Fruit fly (Drosophila melanogaster) whole organism, embryonic: ENCODE results near the gene CCAP.

ENCODE experiments used
- Atf3 ChIP-seq: fragments of 200-800 bp; sonication (Bioruptor generic); optimal IDR thresholded peaks from 3 replicates; lab custom pipeline; 2016; ENCODE audit warnings: missing biosample characterization, missing genetic modification characterization
- Awh ChIP-seq: fragments of 200-800 bp; sonication (Bioruptor generic); IDR thresholded peaks from 2 replicates; pipeline ENCODE4, ENCODE4 v1.3.6; 2022; ENCODE audit warnings: missing biosample characterization, missing genetic modification characterization
- CG1024 ChIP-seq: fragments of 200-800 bp; sonication (Bioruptor generic); IDR thresholded peaks from 2 replicates; pipeline ENCODE4 v1.3.6; 2022; ENCODE audit warnings: missing biosample characterization, missing genetic modification characterization
- CG10321 ChIP-seq: fragments of 200-800 bp; sonication (Bioruptor generic); IDR thresholded peaks from 2 replicates; pipeline ENCODE4 v1.3.6; 2022; ENCODE audit warnings: missing biosample characterization, missing genetic modification characterization
- CG10654 ChIP-seq: fragments of 200-800 bp; sonication (Bioruptor generic); optimal IDR thresholded peaks from 2 replicates; lab custom pipeline; 2016; ENCODE audit warnings: missing biosample characterization, missing genetic modification characterization
- CG11695 ChIP-seq: fragments of 200-800 bp; sonication (Bioruptor generic); IDR thresholded peaks from 3 replicates; pipeline ENCODE4 v1.3.6; 2022; ENCODE audit warnings: missing biosample characterization, missing genetic modification characterization
- CG11696 ChIP-seq: fragments of 200-800 bp; sonication (Bioruptor generic); IDR thresholded peaks from 2 replicates; pipeline ENCODE4 v1.3.6; 2022; ENCODE audit warnings: missing biosample characterization, missing genetic modification characterization
- CG13123 ChIP-seq: fragments of 200-800 bp; sonication (Bioruptor generic); optimal IDR thresholded peaks from 2 replicates; lab custom pipeline; 2016; ENCODE audit warnings: missing biosample characterization, missing genetic modification characterization
- CG14050 ChIP-seq: fragments of 200-800 bp; sonication (Bioruptor generic); IDR thresholded peaks from 3 replicates; pipeline ENCODE4 v1.3.6; 2022; ENCODE audit warnings: missing biosample characterization, missing genetic modification characterization
- CG1602 ChIP-seq: fragments of 200-800 bp; sonication (Bioruptor generic); optimal IDR thresholded peaks from 3 replicates; lab custom pipeline; 2016; ENCODE audit warnings: missing biosample characterization, missing genetic modification characterization
- CG17385 ChIP-seq: fragments of 200-800 bp; sonication (Bioruptor generic); optimal IDR thresholded peaks from 3 replicates; lab custom pipeline; 2018; ENCODE audit warnings: missing biosample characterization, mild to moderate bottlenecking, missing genetic modification characterization
- CG18599 ChIP-seq: fragments of 200-800 bp; sonication (Bioruptor generic); optimal IDR thresholded peaks from 3 replicates; lab custom pipeline; 2017; ENCODE audit warnings: missing biosample characterization, missing genetic modification characterization, mild to moderate bottlenecking, moderate library complexity, missing genetic modification reagents
- CG2712 ChIP-seq: fragments of 200-800 bp; optimal IDR thresholded peaks from 3 replicates; lab custom pipeline; 2019; ENCODE audit warnings: missing biosample characterization, mild to moderate bottlenecking, missing genetic modification characterization, moderate library complexity
- CG32767 ChIP-seq: fragments of 200-800 bp; sonication (Bioruptor generic); IDR thresholded peaks from 2 replicates; pipeline ENCODE4 v1.3.6; 2022; ENCODE audit warnings: missing biosample characterization, missing genetic modification characterization
- CG3847 ChIP-seq: fragments of 200-800 bp; sonication (Bioruptor generic); IDR thresholded peaks from 2 replicates; pipeline ENCODE4 v1.3.6; 2022; ENCODE audit warnings: missing biosample characterization, missing genetic modification characterization
- CG7357 ChIP-seq: fragments of 200-800 bp; sonication (Bioruptor generic); IDR thresholded peaks from 3 replicates; pipeline ENCODE4 v1.3.6; 2022; ENCODE audit warnings: missing biosample characterization, missing genetic modification characterization
- CG7839 ChIP-seq: fragments of 200-800 bp; sonication (Bioruptor generic); optimal IDR thresholded peaks from 3 replicates; lab custom pipeline; 2018; ENCODE audit warnings: missing biosample characterization, mild to moderate bottlenecking, missing genetic modification characterization, moderate library complexity
- CG9932 ChIP-seq: fragments of 200-800 bp; sonication (Bioruptor generic); IDR thresholded peaks from 2 replicates; pipeline ENCODE4 v1.3.6; 2022; ENCODE audit warnings: missing biosample characterization, missing genetic modification characterization
- Chrac-16 ChIP-seq: fragments of 200-800 bp; sonication (Bioruptor generic); optimal IDR thresholded peaks from 3 replicates; lab custom pipeline; 2016; ENCODE audit warnings: missing biosample characterization, missing genetic modification characterization
- CoRest ChIP-seq: fragments of 200-800 bp; sonication (Bioruptor generic); optimal IDR thresholded peaks from 3 replicates; lab custom pipeline; 2018; ENCODE audit warnings: missing biosample characterization, mild to moderate bottlenecking, missing genetic modification characterization, moderate library complexity
- E2f2 ChIP-seq: fragments of 200-800 bp; sonication (Bioruptor generic); IDR thresholded peaks from 2 replicates; pipeline ENCODE4 v1.3.6; 2022; ENCODE audit warnings: missing biosample characterization, missing genetic modification characterization
- HHEX ChIP-seq: fragments of 200-800 bp; sonication (Bioruptor generic); optimal IDR thresholded peaks from 3 replicates; lab custom pipeline; 2017; ENCODE audit warnings: missing biosample characterization, mild to moderate bottlenecking, missing genetic modification characterization, missing genetic modification reagents
- HLH3B ChIP-seq: fragments of 200-800 bp; sonication (Bioruptor generic); IDR thresholded peaks from 2 replicates; pipeline ENCODE4 v1.3.6; 2022; ENCODE audit warnings: missing biosample characterization, missing genetic modification characterization
- Nf-YC ChIP-seq: fragments of 200-800 bp; optimal IDR thresholded peaks from 3 replicates; lab custom pipeline; 2019; ENCODE audit warnings: missing biosample characterization, mild to moderate bottlenecking, missing genetic modification characterization, moderate library complexity
- Oli ChIP-seq: fragments of 200-800 bp; sonication (Bioruptor generic); optimal IDR thresholded peaks from 2 replicates; lab custom pipeline; 2018; ENCODE audit warnings: missing biosample characterization, mild to moderate bottlenecking, missing genetic modification characterization, moderate library complexity
- PHDP ChIP-seq: fragments of 200-800 bp; sonication (Bioruptor generic); optimal IDR thresholded peaks from 3 replicates; lab custom pipeline; 2018; ENCODE audit warnings: missing biosample characterization, mild to moderate bottlenecking, missing genetic modification characterization, moderate library complexity
- Sox102F ChIP-seq: fragments of 200-800 bp; sonication (Bioruptor generic); optimal IDR thresholded peaks from 2 replicates; lab custom pipeline; 2018; ENCODE audit warnings: missing biosample characterization, mild to moderate bottlenecking, missing genetic modification characterization, moderate library complexity
- Stat92E ChIP-seq, 3 experiments: fragments of >200 bp in 2 of 3; fragments of 200-800 bp in 1 of 3; sonication (Bioruptor generic) in 1 of 3; optimal IDR thresholded peaks; 2 replicates each; lab custom pipeline; 2017 to 2019; ENCODE audit warnings: missing biosample characterization in 3 of 3, missing genetic modification characterization in 3 of 3, mild to moderate bottlenecking in 1 of 3, moderate library complexity in 1 of 3
- Trl ChIP-seq, 3 experiments: fragments of >200 bp in 2 of 3; fragments of 200-800 bp in 1 of 3; sonication (Bioruptor generic) in 1 of 3; optimal IDR thresholded peaks; 2 replicates in 1 of 3; 3 replicates in 2 of 3; lab custom pipeline; 2016 to 2017; ENCODE audit warnings: missing biosample characterization in 1 of 3, missing genetic modification characterization in 1 of 3
- ac ChIP-seq: fragments of 200-800 bp; sonication (Bioruptor generic); optimal IDR thresholded peaks from 3 replicates; lab custom pipeline; 2017; ENCODE audit warnings: missing biosample characterization, mild to moderate bottlenecking, missing genetic modification characterization
- ap ChIP-seq: fragments of 200-800 bp; sonication (Bioruptor generic); IDR thresholded peaks from 2 replicates; pipeline ENCODE4 v1.3.6; 2022; ENCODE audit warnings: missing biosample characterization, missing genetic modification characterization
- ase ChIP-seq: fragments of 200-800 bp; sonication (Bioruptor generic); IDR thresholded peaks from 3 replicates; pipeline ENCODE4 v1.3.6; 2022; ENCODE audit warnings: missing biosample characterization, missing genetic modification characterization
- dpn ChIP-seq, 2 experiments: fragments of 200-800 bp; sonication (Bioruptor generic); optimal IDR thresholded peaks; 3 replicates each; lab custom pipeline; 2016; ENCODE audit warnings: missing biosample characterization in 2 of 2, missing genetic modification characterization in 2 of 2
- fd64A ChIP-seq: fragments of 200-800 bp; sonication (Bioruptor generic); optimal IDR thresholded peaks from 3 replicates; lab custom pipeline; 2018; ENCODE audit warnings: missing biosample characterization, mild to moderate bottlenecking, missing genetic modification characterization
- ftz-f1 ChIP-seq: fragments of 200-800 bp; sonication (Bioruptor generic); optimal IDR thresholded peaks from 2 replicates; lab custom pipeline; 2016; ENCODE audit warnings: missing biosample characterization, missing genetic modification characterization
- grau ChIP-seq: fragments of 200-800 bp; optimal IDR thresholded peaks from 3 replicates; lab custom pipeline; 2019; ENCODE audit warnings: missing biosample characterization, mild to moderate bottlenecking, missing genetic modification characterization, moderate library complexity
- lab ChIP-seq: fragments of 200-800 bp; sonication (Bioruptor generic); optimal IDR thresholded peaks from 3 replicates; lab custom pipeline; 2017; ENCODE audit warnings: missing biosample characterization, missing genetic modification characterization, mild to moderate bottlenecking, moderate library complexity, missing genetic modification reagents
- lola ChIP-seq, 3 experiments: fragments of >200 bp in 2 of 3; fragments of 200-800 bp in 1 of 3; sonication (Bioruptor generic) in 1 of 3; optimal IDR thresholded peaks; 2 replicates each; lab custom pipeline; 2017 to 2019; ENCODE audit warnings: missing biosample characterization in 3 of 3, missing genetic modification characterization in 3 of 3, mild to moderate bottlenecking in 1 of 3, moderate library complexity in 1 of 3
- lov ChIP-seq, 2 experiments: fragments of 200-800 bp in 1 of 2; fragments of >200 bp in 1 of 2; sonication (Bioruptor generic) in 1 of 2; IDR thresholded peaks in 1 of 2; optimal IDR thresholded peaks in 1 of 2; 2 replicates in 1 of 2; 3 replicates in 1 of 2; pipeline versions ENCODE4 v1.3.6 to Lab custom; 2017 to 2022; ENCODE audit warnings: missing biosample characterization in 1 of 2, missing genetic modification characterization in 1 of 2
- nmo ChIP-seq: fragments of 200-800 bp; sonication (Bioruptor generic); optimal IDR thresholded peaks from 2 replicates; lab custom pipeline; 2018; ENCODE audit warnings: missing biosample characterization, mild to moderate bottlenecking, missing genetic modification characterization, moderate library complexity
- prd ChIP-seq, 3 experiments: fragments of >200 bp in 2 of 3; fragments of 200-800 bp in 1 of 3; sonication (Bioruptor generic) in 1 of 3; optimal IDR thresholded peaks in 2 of 3; IDR thresholded peaks in 1 of 3; 2 replicates in 2 of 3; 3 replicates in 1 of 3; pipeline versions ENCODE4 v1.3.6 to Lab custom; 2017 to 2022; ENCODE audit warnings: missing biosample characterization in 1 of 3, missing genetic modification characterization in 1 of 3
- pum ChIP-seq: fragments of 200-800 bp; sonication (Bioruptor generic); optimal IDR thresholded peaks from 2 replicates; lab custom pipeline; 2016; ENCODE audit warnings: missing biosample characterization, missing genetic modification characterization
- ranshi ChIP-seq: fragments of 200-800 bp; sonication (Bioruptor generic); IDR thresholded peaks from 2 replicates; pipeline ENCODE4 v1.3.6; 2022; ENCODE audit warnings: missing biosample characterization, missing genetic modification characterization
- row ChIP-seq: fragments of 200-800 bp; sonication (Bioruptor generic); IDR thresholded peaks from 3 replicates; pipeline ENCODE4 v1.3.6; 2022; ENCODE audit warnings: missing biosample characterization, missing genetic modification characterization
- slbo ChIP-seq: fragments of 200-800 bp; sonication (Bioruptor generic); IDR thresholded peaks from 2 replicates; pipeline ENCODE4 v1.3.6; 2022; ENCODE audit warnings: missing biosample characterization, missing genetic modification characterization
- tio ChIP-seq: fragments of 200-800 bp; sonication (Bioruptor generic); optimal IDR thresholded peaks from 2 replicates; lab custom pipeline; 2017; ENCODE audit warnings: missing biosample characterization, missing genetic modification characterization, inconsistent platforms
- toy ChIP-seq: fragments of 200-800 bp; sonication (Bioruptor generic); IDR thresholded peaks from 2 replicates; pipeline ENCODE4 v1.3.6; 2022; ENCODE audit warnings: missing biosample characterization, missing genetic modification characterization
- tx ChIP-seq: fragments of 200-800 bp; sonication (Bioruptor generic); optimal IDR thresholded peaks from 2 replicates; lab custom pipeline; 2016; ENCODE audit warnings: missing biosample characterization, missing genetic modification characterization
- vvl ChIP-seq: fragments of 200-800 bp; sonication (Bioruptor generic); IDR thresholded peaks from 2 replicates; pipeline ENCODE4 v1.3.6; 2022; ENCODE audit warnings: missing biosample characterization, missing genetic modification characterization

The CCAP gene

dm6 chr3R:22668622-22669021 lies 33.3 kb downstream of the CCAP start (continued):
- TF ChIP-seq CG18599 = no peak
- 0 out of 2 replicates have a peak, but pooled peaks have one; percentile 48 for TF ChIP-seq CG32767
- TF ChIP-seq ap (GFP tag; lab: Robert Waterston, UW) = peak; percentile 36; the same call in 1 of the 2 replicates
- TF ChIP-seq HHEX = peak; percentile 22
- no peak for TF ChIP-seq Nf-YC
- peak; percentile 38; the same call in 1 of the 3 replicates for TF ChIP-seq CG11695 (GFP tag; lab: Robert Waterston, UW)
- peak; percentile 42; the same call in 1 of the 2 replicates for TF ChIP-seq ranshi (GFP tag; lab: Robert Waterston, UW)
- peak; percentile 15 for TF ChIP-seq CG1602 (GFP tag; lab: Kevin White, UChicago)
- peak in 1 of 2 experiments; percentile 28 for TF ChIP-seq dpn (GFP tag; optimal IDR thresholded peaks at IDR 0.05; lab: Kevin White, UChicago)
- peak; percentile 36 for TF ChIP-seq nmo (GFP tag; lab: Kevin White, UChicago)
- TF ChIP-seq Chrac-16 (GFP tag; lab: Kevin White, UChicago) = peak; percentile 26
- TF ChIP-seq toy (GFP tag; lab: Robert Waterston, UW) = no peak
- peak; percentile 6; the same call in 1 of the 3 replicates for TF ChIP-seq ase (GFP tag; lab: Robert Waterston, UW)
- TF ChIP-seq lola (GFP tag; optimal IDR thresholded peaks at IDR 0.05; lab: Kevin White, UChicago) = no peak
- no peak for TF ChIP-seq lov (optimal IDR thresholded peaks at IDR 0.05; lab: Kevin White, UChicago)
- no peak for TF ChIP-seq lov (GFP tag; IDR thresholded peaks at IDR 0.05; lab: Robert Waterston, UW)
- TF ChIP-seq vvl (GFP tag; lab: Robert Waterston, UW) = peak; percentile 28; the same call in 1 of the 2 replicates
- peak; percentile 8 for TF ChIP-seq pum (GFP tag; lab: Kevin White, UChicago)
- no peak for TF ChIP-seq lab (GFP tag; lab: Kevin White, UChicago)
- peak; percentile 1 for TF ChIP-seq CG2712 (tag; lab: Kevin White, UChicago)
- TF ChIP-seq Atf3 = no peak
- TF ChIP-seq Stat92E (GFP tag; optimal IDR thresholded peaks at IDR 0.05; lab: Kevin White, UChicago) = no peak
- TF ChIP-seq tio = peak; percentile 37
- TF ChIP-seq HLH3B (GFP tag; lab: Robert Waterston, UW) = no peak
- no peak for TF ChIP-seq E2f2 (GFP tag; lab: Robert Waterston, UW)
- TF ChIP-seq CG10321 (GFP tag; lab: Robert Waterston, UW) = 0 out of 2 replicates have a peak, but pooled peaks have one; percentile 4
- peak; percentile 20 for TF ChIP-seq Oli (tag; lab: Kevin White, UChicago)
- TF ChIP-seq Sox102F = peak; percentile 57
- peak; percentile 23 for TF ChIP-seq CoRest
- peak; percentile 33; the same call in 1 of the 3 replicates for TF ChIP-seq CG14050 (GFP tag; lab: Robert Waterston, UW)
- peak; percentile 20 for TF ChIP-seq CG17385 (GFP tag; lab: Kevin White, UChicago)
- no peak for TF ChIP-seq ac (GFP tag; lab: Kevin White, UChicago)
- peak; percentile 15 for TF ChIP-seq CG7839 (tag; lab: Kevin White, UChicago)
- peak; percentile 9 for TF ChIP-seq PHDP (tag; lab: Kevin White, UChicago)
- TF ChIP-seq CG10654 (GFP tag; lab: Kevin White, UChicago) = no peak
- no peak for TF ChIP-seq ftz-f1
- TF ChIP-seq Awh (GFP tag; lab: Robert Waterston, UW) = no peak
- TF ChIP-seq slbo = peak; percentile 82
- TF ChIP-seq CG1024 (GFP tag; lab: Robert Waterston, UW) = 0 out of 2 replicates have a peak, but pooled peaks have one; percentile 31
- 0 out of 2 replicates have a peak, but pooled peaks have one; percentile 12 for TF ChIP-seq CG11696
- peak; percentile 34; the same call in 1 of the 2 replicates for TF ChIP-seq CG3847
- TF ChIP-seq CG13123 (GFP tag; lab: Kevin White, UChicago) = peak; percentile 4
- no peak for TF ChIP-seq Trl (optimal IDR thresholded peaks at IDR 0.05; lab: Kevin White, UChicago)
- peak; percentile 9 for TF ChIP-seq Trl (GFP tag; optimal IDR thresholded peaks at IDR 0.05; lab: Kevin White, UChicago)
- TF ChIP-seq fd64A = no peak
- TF ChIP-seq prd (optimal IDR thresholded peaks at IDR 0.05; lab: Kevin White, UChicago) = no peak
- TF ChIP-seq prd (GFP tag; IDR thresholded peaks at IDR 0.05; lab: Robert Waterston, UW) = peak; percentile 61; the same call in 2 of the 3 replicates
- TF ChIP-seq tx (GFP tag; lab: Kevin White, UChicago) = no peak
- peak; percentile 69 for TF ChIP-seq row (GFP tag; lab: Robert Waterston, UW)
- TF ChIP-seq grau = peak; percentile 32
- TF ChIP-seq CG9932 (GFP tag; lab: Robert Waterston, UW) = peak; percentile 54
- no peak for TF ChIP-seq CG7357 (GFP tag; lab: Robert Waterston, UW)
